Worm (Caenorhabditis elegans) whole organism, young adult: ENCODE data around the gene F42A9.11.
A peak's percentile ranks its signal among the peaks of the same experiment; 100 is the strongest.

ENCODE experiments used
- B0035.1 ChIP-seq: sonication (generic microtip); optimal IDR thresholded peaks from 2 replicates; lab custom pipeline; 2016; ENCODE audit warnings: missing genetic modification characterization, mild to moderate bottlenecking, missing compliant biosample characterization, missing genotype, missing genetic modification reagents
- C06A6.2 ChIP-seq: fragments of 200-800 bp; sonication (Bioruptor generic); conservative IDR thresholded peaks from 2 replicates; pipeline ENCODE4 v1.3.6; 2022; ENCODE audit warnings: missing genetic modification characterization, missing compliant biosample characterization
- F49E8.2 ChIP-seq: sonication (generic microtip); optimal IDR thresholded peaks from 3 replicates; lab custom pipeline; 2017; ENCODE audit warnings: missing genetic modification characterization, mild to moderate bottlenecking, missing compliant biosample characterization, antibody characterized with exemption, moderate library complexity; ENCODE audit not compliant: insufficient read depth
- F55B11.4 ChIP-seq: sonication (generic microtip); optimal IDR thresholded peaks from 2 replicates; lab custom pipeline; 2016; ENCODE audit warnings: missing compliant biosample characterization, missing genetic modification characterization, borderline replicate concordance; ENCODE audit not compliant: insufficient read depth
- F57C9.4 ChIP-seq: sonication (generic microtip); optimal IDR thresholded peaks from 2 replicates; lab custom pipeline; 2017; ENCODE audit warnings: mild to moderate bottlenecking, missing genetic modification characterization, missing compliant biosample characterization
- Y53G8AR.9 ChIP-seq: fragments of 200-800 bp; sonication (Bioruptor generic); conservative IDR thresholded peaks from 2 replicates; pipeline ENCODE4 v1.3.6; 2022; ENCODE audit warnings: missing genetic modification reagents, missing genetic modification characterization, missing compliant biosample characterization
- Y79H2A.3 ChIP-seq: fragments of 200-800 bp; sonication (Bioruptor generic); conservative IDR thresholded peaks from 2 replicates; pipeline ENCODE4 v1.3.6; 2022; ENCODE audit warnings: missing genetic modification reagents, missing genetic modification characterization, missing compliant biosample characterization
- Y95B8A.8 ChIP-seq: fragments of 200-800 bp; sonication (Bioruptor generic); IDR thresholded peaks from 2 replicates; pipeline ENCODE4 v1.3.6; 2022; ENCODE audit warnings: missing genetic modification reagents, missing genetic modification characterization, missing compliant biosample characterization
- attf-5 ChIP-seq: fragments of 200-800 bp; sonication (Bioruptor generic); optimal IDR thresholded peaks from 2 replicates; lab custom pipeline; 2018; ENCODE audit warnings: mild to moderate bottlenecking, missing genetic modification characterization, missing compliant biosample characterization
- bed-1 ChIP-seq: fragments of 200-800 bp; sonication (Bioruptor generic); IDR thresholded peaks from 2 replicates; pipeline ENCODE4 v1.3.6; 2022; ENCODE audit warnings: missing genetic modification reagents, missing genetic modification characterization, missing compliant biosample characterization
- cebp-1 ChIP-seq, 2 experiments: fragments of 200-800 bp in 1 of 2; sonication (Bioruptor generic) in 1 of 2; sonication (generic microtip) in 1 of 2; IDR thresholded peaks in 1 of 2; optimal IDR thresholded peaks in 1 of 2; 2 replicates each; pipeline versions ENCODE4 v1.3.6 to Lab custom; 2017 to 2022; ENCODE audit warnings: missing compliant biosample characterization in 2 of 2, missing genetic modification characterization in 2 of 2, mild to moderate bottlenecking in 1 of 2, missing genetic modification reagents in 1 of 2, moderate library complexity in 1 of 2
- ceh-27 ChIP-seq: fragments of 200-800 bp; sonication (Bioruptor generic); optimal IDR thresholded peaks from 2 replicates; lab custom pipeline; 2018; ENCODE audit warnings: mild to moderate bottlenecking, missing genetic modification characterization, moderate library complexity, missing compliant biosample characterization
- chd-7 ChIP-seq: sonication (generic microtip); optimal IDR thresholded peaks from 2 replicates; lab custom pipeline; 2016; ENCODE audit warnings: mild to moderate bottlenecking, missing genetic modification characterization, moderate library complexity, missing compliant biosample characterization
- egl-18 ChIP-seq: fragments of 200-800 bp; sonication (Bioruptor generic); IDR thresholded peaks from 2 replicates; pipeline ENCODE4 v1.3.6; 2022; ENCODE audit warnings: missing genetic modification reagents, missing genetic modification characterization, missing compliant biosample characterization
- ets-4 ChIP-seq: fragments of 200-800 bp; sonication (Bioruptor generic); optimal IDR thresholded peaks from 2 replicates; lab custom pipeline; 2018; ENCODE audit warnings: mild to moderate bottlenecking, missing genetic modification characterization, missing compliant biosample characterization
- gei-17 ChIP-seq: fragments of 200-800 bp; sonication (Bioruptor generic); optimal IDR thresholded peaks from 2 replicates; lab custom pipeline; 2018; ENCODE audit warnings: mild to moderate bottlenecking, missing genetic modification characterization, missing compliant biosample characterization
- hmg-20 ChIP-seq: fragments of 200-800 bp; sonication (Bioruptor generic); IDR thresholded peaks from 2 replicates; pipeline ENCODE4 v1.3.6; 2022; ENCODE audit warnings: missing genetic modification reagents, missing genetic modification characterization, missing compliant biosample characterization
- let-607 ChIP-seq, 2 experiments: fragments of 200-800 bp in 1 of 2; sonication (Bioruptor generic) in 1 of 2; sonication (generic microtip) in 1 of 2; optimal IDR thresholded peaks; 2 replicates each; lab custom pipeline; 2016 to 2018; ENCODE audit warnings: mild to moderate bottlenecking in 2 of 2, missing compliant biosample characterization in 2 of 2, missing genetic modification characterization in 2 of 2, moderate library complexity in 2 of 2, missing genotype in 1 of 2
- lin-26 ChIP-seq: fragments of 200-800 bp; sonication (Bioruptor generic); IDR thresholded peaks from 2 replicates; pipeline ENCODE4 v1.3.6; 2022; ENCODE audit warnings: missing genetic modification reagents, missing genetic modification characterization, missing compliant biosample characterization
- lin-35 ChIP-seq, 3 experiments: fragments of 150-350 bp in 2 of 3; sonication (generic microtip) in 1 of 3; optimal IDR thresholded peaks; 2 replicates each; lab custom pipeline; 2014 to 2018; ENCODE audit warnings: missing biosample characterization in 3 of 3, missing genetic modification characterization in 3 of 3, missing genetic modification reagents in 3 of 3
- lin-40 ChIP-seq: sonication (generic microtip); optimal IDR thresholded peaks from 2 replicates; lab custom pipeline; 2016; ENCODE audit warnings: missing genetic modification characterization, mild to moderate bottlenecking, missing compliant biosample characterization, missing genotype, missing genetic modification reagents
- mcd-1 ChIP-seq: fragments of 200-800 bp; sonication (Bioruptor generic); IDR thresholded peaks from 2 replicates; pipeline ENCODE4 v1.3.6; 2022; ENCODE audit warnings: missing genetic modification reagents, missing genetic modification characterization, missing compliant biosample characterization
- mel-28 ChIP-seq: sonication (generic microtip); optimal IDR thresholded peaks from 2 replicates; lab custom pipeline; 2016; ENCODE audit warnings: borderline replicate concordance, mild to moderate bottlenecking, missing genetic modification characterization, missing compliant biosample characterization
- nfyb-1 ChIP-seq: fragments of 200-800 bp; sonication (Bioruptor generic); IDR thresholded peaks from 2 replicates; pipeline ENCODE4 v1.3.6; 2022; ENCODE audit warnings: missing genetic modification reagents, missing genetic modification characterization, missing compliant biosample characterization
- rec-8 ChIP-seq, 2 experiments: sonication (generic microtip); optimal IDR thresholded peaks; 2 replicates each; lab custom pipeline; 2016; ENCODE audit warnings: mild to moderate bottlenecking in 2 of 2, missing genetic modification characterization in 2 of 2, missing genetic modification reagents in 2 of 2, missing genotype in 2 of 2, missing biosample characterization in 1 of 2, missing compliant biosample characterization in 1 of 2, moderate library complexity in 1 of 2
- sea-2 ChIP-seq: fragments of 200-800 bp; sonication (Bioruptor generic); IDR thresholded peaks from 2 replicates; pipeline ENCODE4 v1.3.6; 2022; ENCODE audit warnings: missing genetic modification characterization, missing compliant biosample characterization
- snpc-3.4 ChIP-seq: sonication (generic microtip); optimal IDR thresholded peaks from 2 replicates; lab custom pipeline; 2017; ENCODE audit warnings: missing genetic modification characterization, mild to moderate bottlenecking, missing compliant biosample characterization, antibody characterized with exemption, moderate library complexity, missing genotype, missing genetic modification reagents
- somi-1 ChIP-seq: fragments of 200-800 bp; sonication (Bioruptor generic); optimal IDR thresholded peaks from 2 replicates; lab custom pipeline; 2018; ENCODE audit warnings: mild to moderate bottlenecking, missing genetic modification characterization, missing compliant biosample characterization
- tbp1 ChIP-seq: fragments of 200-800 bp; sonication (Bioruptor generic); optimal IDR thresholded peaks from 2 replicates; lab custom pipeline; 2018; ENCODE audit warnings: mild to moderate bottlenecking, missing genetic modification characterization, missing compliant biosample characterization
- tlf-1 ChIP-seq: fragments of 200-800 bp; sonication (Bioruptor generic); optimal IDR thresholded peaks from 2 replicates; lab custom pipeline; 2018; ENCODE audit warnings: mild to moderate bottlenecking, missing genetic modification characterization, missing compliant biosample characterization
- unc-62 ChIP-seq: fragments of 150-350 bp; optimal IDR thresholded peaks from 2 replicates; lab custom pipeline; 2014; ENCODE audit warnings: missing biosample characterization, missing genetic modification reagents, missing genetic modification characterization
- zim-3 ChIP-seq: sonication (generic microtip); optimal IDR thresholded peaks from 2 replicates; lab custom pipeline; 2017; ENCODE audit warnings: mild to moderate bottlenecking, missing genetic modification characterization, moderate library complexity, missing compliant biosample characterization
- ztf-25 ChIP-seq: fragments of 200-800 bp; sonication (Bioruptor generic); IDR thresholded peaks from 2 replicates; pipeline ENCODE4 v1.3.6; 2022; ENCODE audit warnings: missing genetic modification reagents, missing genetic modification characterization, missing compliant biosample characterization

Gene F42A9.11

DNA sequence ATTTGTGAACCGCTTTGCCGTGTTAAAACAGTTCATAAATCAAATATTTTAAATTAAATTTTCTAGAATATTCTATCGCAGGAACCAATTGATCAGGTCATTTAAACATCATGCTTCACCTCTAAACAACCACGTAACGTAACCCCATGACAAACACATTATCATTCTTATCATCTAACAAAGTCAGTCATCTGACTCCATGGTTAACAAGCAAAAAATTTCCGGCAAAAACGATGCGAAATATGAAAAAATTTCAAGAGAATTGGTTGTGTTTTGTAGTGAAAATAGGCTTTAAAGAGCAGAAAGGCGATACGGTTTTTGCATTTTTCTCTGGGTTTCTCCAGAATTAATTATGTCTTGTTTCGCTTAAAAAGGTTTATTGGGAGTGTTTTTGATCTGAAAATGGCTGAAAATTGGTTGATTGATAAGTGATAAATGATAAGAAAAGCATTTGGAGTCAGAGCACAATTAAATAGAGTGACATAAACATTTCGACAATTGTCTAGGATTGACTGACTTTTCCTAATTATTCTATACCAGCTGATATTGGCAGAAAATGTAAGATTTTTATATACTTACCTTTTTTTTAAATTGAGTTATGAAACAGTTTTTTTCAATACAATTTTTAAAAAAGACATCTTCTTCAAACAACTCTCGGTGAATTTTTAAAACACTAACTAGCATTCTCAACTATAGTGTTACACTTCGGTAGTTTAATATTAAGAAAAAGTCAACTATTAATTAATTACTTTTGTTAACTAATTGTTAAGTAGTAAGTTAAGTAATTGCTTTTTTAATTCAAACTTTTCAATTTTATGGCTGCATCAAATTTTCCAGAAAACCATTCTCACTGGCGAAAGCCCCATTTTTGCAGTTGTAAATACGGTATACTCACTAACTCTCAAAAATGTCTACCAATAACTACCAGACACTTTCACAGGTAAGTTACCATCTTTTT, 42.1 kb upstream of the F42A9.11 start, which contains the start of gene catp-7 (continued):
- peak; percentile 42 for TF ChIP-seq chd-7
- TF ChIP-seq mcd-1 (GFP tag; lab: Robert Waterston, UW) = no peak
- no peak for TF ChIP-seq C06A6.2 (GFP tag; lab: Robert Waterston, UW)
- TF ChIP-seq egl-18 (GFP tag; lab: Robert Waterston, UW) = no peak
- no peak for TF ChIP-seq Y79H2A.3 (GFP tag; lab: Robert Waterston, UW)
- TF ChIP-seq B0035.1 (tag; lab: Kevin White, UChicago) = no peak
- peak; percentile 22 for TF ChIP-seq attf-5 (GFP tag; lab: Kevin White, UChicago)

DNA sequence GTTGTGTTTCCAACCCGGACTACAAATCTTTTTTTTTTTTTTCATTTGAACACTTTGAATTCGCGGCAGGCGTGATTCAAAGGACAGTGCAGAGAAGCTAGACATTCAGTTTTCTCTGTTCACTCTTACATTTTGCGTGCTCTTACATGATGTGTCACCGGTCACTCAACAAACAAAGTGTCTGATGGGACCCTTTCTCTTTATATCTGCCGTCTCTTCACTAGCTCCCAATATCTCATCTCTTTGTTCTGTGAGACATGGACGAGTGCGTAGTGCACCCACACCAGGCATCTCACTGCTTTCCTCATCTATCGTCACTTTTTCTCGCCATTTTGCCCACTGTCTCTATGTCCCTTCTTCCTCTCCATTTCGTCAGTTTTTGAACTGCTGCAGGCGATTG, 40.4 kb upstream of the F42A9.11 start:
- TF ChIP-seq ceh-27 (GFP tag; lab: Kevin White, UChicago) (peak; percentile 1), bed-1 (no peak), F55B11.4 (tag; lab: Kevin White, UChicago) (no peak), lin-26 (GFP tag; lab: Robert Waterston, UW) (no peak), zim-3 (tag; lab: Kevin White, UChicago) (no peak), tbp1 (GFP tag; lab: Kevin White, UChicago) (peak; percentile 23), snpc-3.4 (no peak), attf-5 (GFP tag; lab: Kevin White, UChicago) (peak; percentile 8), hmg-20 (GFP tag; lab: Robert Waterston, UW) (no peak), F57C9.4 (no peak), cebp-1 (GFP tag; IDR thresholded peaks at IDR 0.05; lab: Robert Waterston, UW) (no peak), cebp-1 (tag; optimal IDR thresholded peaks at IDR 0.05; lab: Kevin White, UChicago) (peak; percentile 62), gei-17 (no peak), lin-35 (GFP tag; optimal IDR thresholded peaks at IDR 0.05; lab: Kevin White, UChicago) (peak in 1 of 3 experiments; percentile 21), mel-28 (tag; lab: Kevin White, UChicago) (no peak), Y53G8AR.9 (0 out of 2 replicates have a peak, but pooled peaks have one; percentile 10), somi-1 (peak; percentile 1), let-607 (tag; optimal IDR thresholded peaks at IDR 0.05; lab: Kevin White, UChicago) (peak; percentile 3 to 8), unc-62 (GFP tag; lab: Kevin White, UChicago) (peak; percentile 13), lin-40 (tag; lab: Kevin White, UChicago) (peak; percentile 28), F49E8.2 (tag; lab: Kevin White, UChicago) (no peak), tlf-1 (GFP tag; lab: Kevin White, UChicago) (no peak), ets-4 (no peak), rec-8 (tag; optimal IDR thresholded peaks at IDR 0.05; lab: Kevin White, UChicago) (no peak), ztf-25 (GFP tag; lab: Robert Waterston, UW) (no peak), Y95B8A.8 (GFP tag; lab: Robert Waterston, UW) (no peak), nfyb-1 (GFP tag; lab: Robert Waterston, UW) (peak; percentile 55; the same call in 1 of the 2 replicates), sea-2 (GFP tag; lab: Robert Waterston, UW) (no peak)
